Fruit fly (Drosophila melanogaster) whole organism, embryonic: ENCODE data around the gene Cnot4.
A peak's percentile ranks its signal among the peaks of the same experiment; 100 is the strongest.

Experiments
- Abd-B ChIP-seq: fragments of 200-800 bp; sonication (Bioruptor generic); optimal IDR thresholded peaks from 2 replicates; lab custom pipeline; 2018; ENCODE audit warnings: missing biosample characterization, mild to moderate bottlenecking, missing genetic modification characterization, moderate library complexity
- B-H2 ChIP-seq: fragments of 200-800 bp; sonication (Bioruptor generic); optimal IDR thresholded peaks from 2 replicates; lab custom pipeline; 2018; ENCODE audit warnings: missing biosample characterization, mild to moderate bottlenecking, missing genetic modification characterization
- Bgb ChIP-seq: fragments of 200-800 bp; sonication (Bioruptor generic); IDR thresholded peaks from 2 replicates; pipeline ENCODE4 v1.3.6; 2022; ENCODE audit warnings: missing biosample characterization, missing genetic modification characterization; ENCODE audit not compliant: partially characterized antibody
- CG11085 ChIP-seq: fragments of 200-800 bp; sonication (Bioruptor generic); IDR thresholded peaks from 2 replicates; pipeline ENCODE4 v1.3.6; 2022; ENCODE audit warnings: missing biosample characterization, missing genetic modification characterization
- CG11093 ChIP-seq: fragments of 200-800 bp; sonication (Bioruptor generic); IDR thresholded peaks from 3 replicates; pipeline ENCODE4 v1.3.6; 2022; ENCODE audit warnings: missing biosample characterization, missing genetic modification characterization
- CG11504 ChIP-seq: fragments of 200-800 bp; sonication (Bioruptor generic); optimal IDR thresholded peaks from 3 replicates; lab custom pipeline; 2019; ENCODE audit warnings: missing biosample characterization, mild to moderate bottlenecking, missing genetic modification characterization, moderate library complexity
- CG11560 ChIP-seq: fragments of 200-800 bp; sonication (Bioruptor generic); IDR thresholded peaks from 3 replicates; pipeline ENCODE4 v1.3.6; 2022; ENCODE audit warnings: missing biosample characterization, missing genetic modification characterization
- CG14965 ChIP-seq: fragments of 200-800 bp; sonication (Bioruptor generic); optimal IDR thresholded peaks from 2 replicates; lab custom pipeline; 2016; ENCODE audit warnings: missing biosample characterization, missing genetic modification characterization, borderline replicate concordance
- CG15073 ChIP-seq: fragments of 200-800 bp; sonication (Bioruptor generic); optimal IDR thresholded peaks from 2 replicates; lab custom pipeline; 2016; ENCODE audit warnings: missing biosample characterization, missing genetic modification characterization
- CG1529 ChIP-seq: fragments of 200-800 bp; sonication (Bioruptor generic); optimal IDR thresholded peaks from 3 replicates; lab custom pipeline; 2018; ENCODE audit warnings: missing biosample characterization, missing genetic modification characterization
- CG17912 ChIP-seq: fragments of 200-800 bp; sonication (Bioruptor generic); optimal IDR thresholded peaks from 2 replicates; lab custom pipeline; 2018; ENCODE audit warnings: missing biosample characterization, mild to moderate bottlenecking, missing genetic modification characterization
- CG18262 ChIP-seq: fragments of 200-800 bp; optimal IDR thresholded peaks from 3 replicates; lab custom pipeline; 2019; ENCODE audit warnings: missing biosample characterization, mild to moderate bottlenecking, missing genetic modification characterization, moderate library complexity
- CG31224 ChIP-seq: fragments of 200-800 bp; sonication (Bioruptor generic); IDR thresholded peaks from 2 replicates; pipeline ENCODE4 v1.3.6; 2022; ENCODE audit warnings: missing biosample characterization, missing genetic modification characterization
- CG31388 ChIP-seq: fragments of 200-800 bp; sonication (Bioruptor generic); optimal IDR thresholded peaks from 2 replicates; lab custom pipeline; 2016; ENCODE audit warnings: missing biosample characterization, missing genetic modification characterization
- CG34224 ChIP-seq: fragments of 200-800 bp; sonication (Bioruptor generic); IDR thresholded peaks from 3 replicates; pipeline ENCODE4 v1.3.6; 2022; ENCODE audit warnings: missing biosample characterization, missing genetic modification characterization; ENCODE audit not compliant: partially characterized antibody
- CG3995 ChIP-seq: fragments of 200-800 bp; sonication (Bioruptor generic); optimal IDR thresholded peaks from 3 replicates; lab custom pipeline; 2016; ENCODE audit warnings: missing biosample characterization, missing genetic modification characterization
- CG4820 ChIP-seq: fragments of 200-800 bp; sonication (Bioruptor generic); optimal IDR thresholded peaks from 3 replicates; lab custom pipeline; 2016; ENCODE audit warnings: missing biosample characterization, missing genetic modification characterization
- CG8359 ChIP-seq: fragments of 200-800 bp; sonication (Bioruptor generic); optimal IDR thresholded peaks from 2 replicates; lab custom pipeline; 2017; ENCODE audit warnings: missing biosample characterization, mild to moderate bottlenecking, missing genetic modification characterization, borderline replicate concordance
- CG8924 ChIP-seq: fragments of 200-800 bp; optimal IDR thresholded peaks from 3 replicates; lab custom pipeline; 2019; ENCODE audit warnings: missing biosample characterization, mild to moderate bottlenecking, missing genetic modification characterization, moderate library complexity
- CG9797 ChIP-seq: fragments of 200-800 bp; sonication (Bioruptor generic); optimal IDR thresholded peaks from 3 replicates; lab custom pipeline; 2018; ENCODE audit warnings: missing biosample characterization, mild to moderate bottlenecking, missing genetic modification characterization
- CG9932 ChIP-seq: fragments of 200-800 bp; sonication (Bioruptor generic); IDR thresholded peaks from 2 replicates; pipeline ENCODE4 v1.3.6; 2022; ENCODE audit warnings: missing biosample characterization, missing genetic modification characterization
- CTCF ChIP-seq: fragments of 200-800 bp; sonication (Bioruptor generic); optimal IDR thresholded peaks from 2 replicates; lab custom pipeline; 2017; ENCODE audit warnings: missing biosample characterization, mild to moderate bottlenecking, missing genetic modification characterization, moderate library complexity
- Chrac-16 ChIP-seq: fragments of 200-800 bp; sonication (Bioruptor generic); optimal IDR thresholded peaks from 3 replicates; lab custom pipeline; 2016; ENCODE audit warnings: missing biosample characterization, missing genetic modification characterization
- D ChIP-seq, 2 experiments: fragments of 200-800 bp in 1 of 2; fragments of >200 bp in 1 of 2; sonication (Bioruptor generic) in 1 of 2; optimal IDR thresholded peaks; 2 replicates in 1 of 2; 3 replicates in 1 of 2; lab custom pipeline; 2017; ENCODE audit warnings: mild to moderate bottlenecking in 1 of 2, missing biosample characterization in 1 of 2, missing genetic modification characterization in 1 of 2, missing genetic modification reagents in 1 of 2
- D19A ChIP-seq: fragments of 200-800 bp; optimal IDR thresholded peaks from 3 replicates; lab custom pipeline; 2019; ENCODE audit warnings: missing biosample characterization, mild to moderate bottlenecking, missing genetic modification characterization, moderate library complexity
- Dek ChIP-seq: fragments of 200-800 bp; sonication (Bioruptor generic); optimal IDR thresholded peaks from 3 replicates; lab custom pipeline; 2019; ENCODE audit warnings: missing biosample characterization, mild to moderate bottlenecking, missing genetic modification characterization, moderate library complexity
- GATAe ChIP-seq: fragments of 200-800 bp; sonication (Bioruptor generic); conservative IDR thresholded peaks from 2 replicates; pipeline ENCODE4 v1.3.6; 2022; ENCODE audit warnings: missing biosample characterization, missing genetic modification characterization
- HHEX ChIP-seq: fragments of 200-800 bp; sonication (Bioruptor generic); optimal IDR thresholded peaks from 3 replicates; lab custom pipeline; 2017; ENCODE audit warnings: missing biosample characterization, mild to moderate bottlenecking, missing genetic modification characterization, missing genetic modification reagents
- HLH4C ChIP-seq: fragments of 200-800 bp; sonication (Bioruptor generic); IDR thresholded peaks from 3 replicates; pipeline ENCODE4 v1.3.6; 2022; ENCODE audit warnings: missing biosample characterization, missing genetic modification characterization; ENCODE audit not compliant: partially characterized antibody
- Lhr ChIP-seq: fragments of 200-800 bp; sonication (Bioruptor generic); optimal IDR thresholded peaks from 3 replicates; lab custom pipeline; 2017; ENCODE audit warnings: mild to moderate bottlenecking, missing biosample characterization, missing genetic modification reagents, missing genetic modification characterization
- bcd ChIP-seq: fragments of 200-800 bp; sonication (Bioruptor generic); optimal IDR thresholded peaks from 2 replicates; lab custom pipeline; 2017; ENCODE audit warnings: missing biosample characterization, mild to moderate bottlenecking, missing genetic modification characterization
- dati ChIP-seq: fragments of 200-800 bp; sonication (Bioruptor generic); IDR thresholded peaks from 2 replicates; pipeline ENCODE4 v1.3.6; 2022; ENCODE audit warnings: missing biosample characterization, missing genetic modification characterization
- dmrt99B ChIP-seq: fragments of 200-800 bp; sonication (Bioruptor generic); optimal IDR thresholded peaks from 2 replicates; lab custom pipeline; 2018; ENCODE audit warnings: missing biosample characterization, mild to moderate bottlenecking, missing genetic modification characterization, moderate library complexity
- eve ChIP-seq, 2 experiments: fragments of >200 bp; optimal IDR thresholded peaks; 2 replicates each; lab custom pipeline; 2017; ENCODE audit warnings: missing biosample characterization in 2 of 2, missing genetic modification characterization in 2 of 2
- ewg ChIP-seq: fragments of 200-800 bp; sonication (Bioruptor generic); optimal IDR thresholded peaks from 3 replicates; lab custom pipeline; 2017; ENCODE audit warnings: mild to moderate bottlenecking, missing biosample characterization, missing genetic modification reagents, missing genetic modification characterization
- ftz-f1 ChIP-seq: fragments of 200-800 bp; sonication (Bioruptor generic); optimal IDR thresholded peaks from 2 replicates; lab custom pipeline; 2016; ENCODE audit warnings: missing biosample characterization, missing genetic modification characterization
- grn ChIP-seq: fragments of 200-800 bp; sonication (Bioruptor generic); optimal IDR thresholded peaks from 3 replicates; lab custom pipeline; 2017; ENCODE audit warnings: missing biosample characterization, missing genetic modification characterization
- hb ChIP-seq: fragments of 200-800 bp; sonication (Bioruptor generic); IDR thresholded peaks from 3 replicates; pipeline ENCODE4 v1.3.6; 2022; ENCODE audit warnings: missing biosample characterization, missing genetic modification characterization; ENCODE audit not compliant: partially characterized antibody
- her ChIP-seq: fragments of 200-800 bp; sonication (Bioruptor generic); optimal IDR thresholded peaks from 2 replicates; lab custom pipeline; 2016; ENCODE audit warnings: missing biosample characterization, missing genetic modification characterization
- klu ChIP-seq: fragments of 200-800 bp; sonication (Bioruptor generic); IDR thresholded peaks from 2 replicates; pipeline ENCODE4 v1.3.6; 2022; ENCODE audit warnings: missing biosample characterization, missing genetic modification characterization
- kni ChIP-seq: fragments of 200-800 bp; sonication (Bioruptor generic); optimal IDR thresholded peaks from 3 replicates; lab custom pipeline; 2017; ENCODE audit warnings: mild to moderate bottlenecking, missing biosample characterization, missing genetic modification reagents, missing genetic modification characterization
- nerfin-2 ChIP-seq: fragments of 200-800 bp; sonication (Bioruptor generic); IDR thresholded peaks from 2 replicates; pipeline ENCODE4 v1.3.6; 2022; ENCODE audit warnings: missing biosample characterization, missing genetic modification characterization; ENCODE audit not compliant: partially characterized antibody
- ranshi ChIP-seq: fragments of 200-800 bp; sonication (Bioruptor generic); IDR thresholded peaks from 2 replicates; pipeline ENCODE4 v1.3.6; 2022; ENCODE audit warnings: missing biosample characterization, missing genetic modification characterization
- scrt ChIP-seq: fragments of 200-800 bp; sonication (Bioruptor generic); optimal IDR thresholded peaks from 2 replicates; lab custom pipeline; 2018; ENCODE audit warnings: missing biosample characterization, mild to moderate bottlenecking, missing genetic modification characterization, moderate library complexity
- seq ChIP-seq: fragments of 200-800 bp; sonication (Bioruptor generic); IDR thresholded peaks from 2 replicates; pipeline ENCODE4 v1.3.6; 2022; ENCODE audit warnings: missing biosample characterization, missing genetic modification characterization
- sr ChIP-seq: fragments of 200-800 bp; sonication (Bioruptor generic); IDR thresholded peaks from 3 replicates; pipeline ENCODE4 v1.3.6; 2022; ENCODE audit warnings: missing biosample characterization, missing genetic modification characterization
- vnd ChIP-seq: fragments of 200-800 bp; sonication (Bioruptor generic); IDR thresholded peaks from 3 replicates; pipeline ENCODE4 v1.3.6; 2022; ENCODE audit warnings: missing biosample characterization, missing genetic modification characterization; ENCODE audit not compliant: partially characterized antibody
- yki ChIP-seq: fragments of >200 bp; optimal IDR thresholded peaks from 3 replicates; lab custom pipeline; 2018
- zen2 ChIP-seq: fragments of 200-800 bp; sonication (Bioruptor generic); IDR thresholded peaks from 3 replicates; pipeline ENCODE4 v1.3.6; 2022; ENCODE audit warnings: missing biosample characterization, missing genetic modification characterization; ENCODE audit not compliant: partially characterized antibody
- zf30C ChIP-seq: fragments of 200-800 bp; sonication (Bioruptor generic); optimal IDR thresholded peaks from 3 replicates; lab custom pipeline; 2018; ENCODE audit warnings: missing biosample characterization, mild to moderate bottlenecking, missing genetic modification characterization

Gene Cnot4

DNA sequence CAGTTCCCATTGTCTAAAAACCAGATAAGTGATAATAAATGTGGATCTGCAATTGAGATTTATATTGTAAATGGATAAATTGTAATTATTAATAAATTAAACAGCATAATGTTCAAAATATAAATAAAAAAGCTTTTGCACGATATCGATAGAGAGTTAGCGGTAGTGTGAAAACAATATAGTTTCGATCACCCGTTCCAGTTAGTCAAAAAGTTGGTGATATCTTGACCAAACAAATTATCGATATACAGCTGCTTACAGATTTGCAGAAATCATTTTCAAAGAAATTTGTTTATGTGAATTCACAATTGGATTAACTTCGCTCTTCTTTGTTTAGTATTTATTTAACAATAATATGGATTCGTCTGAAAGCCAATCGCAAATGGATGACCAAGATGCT lies 42.7 kb downstream of the Cnot4 start, which contains the start of gene Nse4 (continued):
- TF ChIP-seq CG11504 (no peak), CG4820 (no peak), CG11093 (GFP tag; lab: Robert Waterston, UW) (no peak), seq (GFP tag; lab: Robert Waterston, UW) (no peak), CG1529 (GFP tag; lab: Kevin White, UChicago) (no peak), CG9797 (GFP tag; lab: Kevin White, UChicago) (no peak), CG8924 (tag; lab: Kevin White, UChicago) (no peak), ftz-f1 (GFP tag; lab: Kevin White, UChicago) (no peak), CG9932 (GFP tag; lab: Robert Waterston, UW) (no peak), vnd (peak; percentile 88), CTCF (no peak), bcd (no peak), zen2 (GFP tag; lab: Robert Waterston, UW) (peak; percentile 77), kni (GFP tag; lab: Kevin White, UChicago) (no peak), CG11560 (tag; lab: Robert Waterston, UW) (no peak), B-H2 (GFP tag; lab: Kevin White, UChicago) (no peak), Bgb (peak; percentile 91), Abd-B (GFP tag; lab: Kevin White, UChicago) (no peak), CG15073 (GFP tag; lab: Kevin White, UChicago) (no peak), eve (GFP tag; optimal IDR thresholded peaks at IDR 0.05; lab: Kevin White, UChicago) (no peak), CG31224 (GFP tag; lab: Robert Waterston, UW) (no peak), Chrac-16 (GFP tag; lab: Kevin White, UChicago) (no peak), klu (GFP tag; lab: Robert Waterston, UW) (no peak), D (optimal IDR thresholded peaks at IDR 0.05; lab: Kevin White, UChicago) (no peak), D (GFP tag; optimal IDR thresholded peaks at IDR 0.05; lab: Kevin White, UChicago) (no peak), HLH4C (peak; percentile 94), hb (GFP tag; lab: Robert Waterston, UW) (peak; percentile 79; the same call in 2 of the 3 replicates), HHEX (GFP tag; lab: Kevin White, UChicago) (no peak), CG34224 (GFP tag; lab: Robert Waterston, UW) (peak; percentile 93), Lhr (GFP tag; lab: Kevin White, UChicago) (no peak), sr (GFP tag; lab: Robert Waterston, UW) (no peak), nerfin-2 (GFP tag; lab: Robert Waterston, UW) (peak; percentile 83), CG3995 (GFP tag; lab: Kevin White, UChicago) (no peak), grn (GFP tag; lab: Kevin White, UChicago) (no peak)

DNA sequence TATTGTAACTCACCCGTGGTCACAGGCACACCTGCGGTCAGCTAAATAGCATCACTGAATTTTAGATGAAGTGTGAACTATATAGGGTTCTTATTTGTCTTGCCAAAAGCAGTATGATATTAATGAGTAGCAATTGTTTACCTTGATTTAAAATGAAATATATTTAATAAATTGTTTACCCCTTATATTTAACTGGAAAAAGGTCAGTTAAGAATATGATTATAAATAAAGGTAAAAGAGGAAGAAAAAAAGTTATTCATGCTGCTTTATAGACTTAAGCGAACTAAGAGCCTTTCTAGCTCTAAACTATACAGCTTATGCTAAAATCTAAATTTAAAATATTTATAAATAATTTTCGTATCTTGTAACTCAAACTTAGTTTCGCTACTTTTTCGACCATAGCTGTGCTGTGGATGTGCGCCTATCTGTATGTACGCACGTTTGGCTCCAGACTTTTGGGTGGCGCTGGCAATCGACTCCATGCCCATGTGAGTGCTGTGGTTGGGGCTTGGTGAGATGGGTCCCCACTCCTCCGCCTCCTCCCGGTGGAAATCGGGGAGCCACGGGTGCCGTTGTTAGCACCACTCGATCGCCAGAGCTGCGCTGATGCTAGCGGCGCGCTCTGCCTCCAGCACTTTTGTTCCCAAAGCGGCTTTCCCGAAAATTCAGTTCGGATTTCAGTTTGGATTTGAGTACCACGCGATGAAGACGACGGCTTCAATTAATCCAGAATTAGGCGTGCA lies 45.7 kb downstream of the Cnot4 start, which contains the start of gene loh:
Gene loh (plus strand): TSS at position 487 of the 743 bp plus-strand sequence.
- TF ChIP-seq CG14965 (no peak), CG18262 (tag; lab: Kevin White, UChicago) (peak; percentile 85), her (GFP tag; lab: Kevin White, UChicago) (no peak), ranshi (GFP tag; lab: Robert Waterston, UW) (no peak), CG3995 (GFP tag; lab: Kevin White, UChicago) (no peak), CG17912 (GFP tag; lab: Kevin White, UChicago) (no peak), dati (GFP tag; lab: Robert Waterston, UW) (no peak), CG31388 (GFP tag; lab: Kevin White, UChicago) (no peak), yki (no peak), D19A (peak; percentile 74), CG4820 (peak; percentile 52), CG8924 (tag; lab: Kevin White, UChicago) (peak; percentile 77), CG8359 (GFP tag; lab: Kevin White, UChicago) (peak; percentile 49), dmrt99B (tag; lab: Kevin White, UChicago) (peak; percentile 64), scrt (GFP tag; lab: Kevin White, UChicago) (no peak), zf30C (GFP tag; lab: Kevin White, UChicago) (no peak), Dek (tag; lab: Kevin White, UChicago) (no peak), ewg (peak; percentile 50), CG11085 (GFP tag; lab: Robert Waterston, UW) (no peak), GATAe (no peak)
